Worm (Caenorhabditis elegans): ENCODE results near the gene vps-32.1.

vps-32.1 gene

ce11 chrII:6597507-6597906 is 8.0 kb downstream of the vps-32.1 start:
- TF ChIP-seq pax-1 (tag; optimal IDR thresholded peaks at IDR 0.05) (no peak), ztf-16 (tag; optimal IDR thresholded peaks at IDR 0.05) (no peak), pag-3 (tag; optimal IDR thresholded peaks at IDR 0.05; ENCODE audit: borderline replicate concordance) (no peak), fax-1 (tag; optimal IDR thresholded peaks at IDR 0.05) (no peak)

ce11 chrII:6598050-6598449 is 8.5 kb downstream of the vps-32.1 start, which contains the start of gene dnj-8:
dnj-8 (minus strand) TSS chrII:6598080.
- TF ChIP-seq nfya-1 (tag; optimal IDR thresholded peaks at IDR 0.05) (peak; percentile 41), dmd-4 (tag; optimal IDR thresholded peaks at IDR 0.05; ENCODE audit: borderline replicate concordance) (no peak), ceh-48 (tag; optimal IDR thresholded peaks at IDR 0.05) (peak; percentile 65), lin-11 (tag; optimal IDR thresholded peaks at IDR 0.05) (no peak)

- no peak for TF ChIP-seq gmeb-2 (tag; optimal IDR thresholded peaks at IDR 0.05)
- peak; percentile 34 for TF ChIP-seq nfya-1 (tag; optimal IDR thresholded peaks at IDR 0.05)
Measured at ce11 chrII:6600973-6601372, 11.5 kb downstream of the vps-32.1 start, which contains the start of gene vps-33.2. vps-33.2 (plus strand) TSS chrII:6601216.

- TF ChIP-seq unc-86 (tag; optimal IDR thresholded peaks at IDR 0.05) (no peak), hlh-6 (tag; optimal IDR thresholded peaks at IDR 0.05) (no peak), nhr-232 (tag; optimal IDR thresholded peaks at IDR 0.05) (no peak), fkh-6 (tag; optimal IDR thresholded peaks at IDR 0.05) (no peak), lin-11 (tag; optimal IDR thresholded peaks at IDR 0.05) (no peak), fkh-10 (GFP tag; optimal IDR thresholded peaks at IDR 0.05) (no peak), pha-4 (tag; optimal IDR thresholded peaks at IDR 0.05) (no peak), pax-1 (tag; optimal IDR thresholded peaks at IDR 0.05) (no peak), dve-1 (tag; optimal IDR thresholded peaks at IDR 0.05) (no peak), unc-42 (tag; optimal IDR thresholded peaks at IDR 0.05) (no peak), C08G9.2 (tag; optimal IDR thresholded peaks at IDR 0.05) (no peak)
Measured at ce11 chrII:6608626-6609025, 19.1 kb downstream of the vps-32.1 start.

ce11 chrII:6609315-6609842 is 19.9 kb downstream of the vps-32.1 start, which contains the start of gene epg-5:
epg-5 (minus strand) TSS chrII:6609365.
- peak; percentile 37 for TF ChIP-seq hlh-30 (tag; optimal IDR thresholded peaks at IDR 0.05; ENCODE audit: insufficient read depth)
- TF ChIP-seq ceh-48 (tag; optimal IDR thresholded peaks at IDR 0.05) = peak; percentile 38
- TF ChIP-seq che-1 (tag; optimal IDR thresholded peaks at IDR 0.05) = no peak

ce11 chrII:6610262-6610661 is 20.8 kb downstream of the vps-32.1 start:
- TF ChIP-seq F13H6.1 (tag; optimal IDR thresholded peaks at IDR 0.05) = no peak
- no peak for TF ChIP-seq pag-3 (tag; optimal IDR thresholded peaks at IDR 0.05; ENCODE audit: borderline replicate concordance)
- no peak for TF ChIP-seq ceh-24 (tag; optimal IDR thresholded peaks at IDR 0.05)
- no peak for TF ChIP-seq pax-1 (tag; optimal IDR thresholded peaks at IDR 0.05)

- TF ChIP-seq odd-2 (tag; optimal IDR thresholded peaks at IDR 0.05) (no peak), tbx-2 (tag; optimal IDR thresholded peaks at IDR 0.05) (no peak), elt-4 (tag; optimal IDR thresholded peaks at IDR 0.05) (no peak), sdc-2 (tag; optimal IDR thresholded peaks at IDR 0.05) (no peak), Y22D7AL.16 (tag; optimal IDR thresholded peaks at IDR 0.05) (no peak), ceh-24 (tag; optimal IDR thresholded peaks at IDR 0.05) (no peak), unc-42 (tag; optimal IDR thresholded peaks at IDR 0.05) (no peak)
Measured at ce11 chrII:6612544-6612943, 23.0 kb downstream of the vps-32.1 start.

ce11 chrII:6614500-6614899 is 25.0 kb downstream of the vps-32.1 start:
- TF ChIP-seq hlh-30 (tag; optimal IDR thresholded peaks at IDR 0.05; ENCODE audit: insufficient read depth) (no peak), che-1 (tag; optimal IDR thresholded peaks at IDR 0.05) (no peak), unc-86 (tag; optimal IDR thresholded peaks at IDR 0.05) (no peak), K02D7.2 (tag; optimal IDR thresholded peaks at IDR 0.05) (no peak), ceh-34 (tag; optimal IDR thresholded peaks at IDR 0.05) (no peak), sox-4 (tag; optimal IDR thresholded peaks at IDR 0.05) (no peak), syd-9 (tag; optimal IDR thresholded peaks at IDR 0.05) (no peak), elt-4 (tag; optimal IDR thresholded peaks at IDR 0.05) (no peak), F13H6.1 (tag; optimal IDR thresholded peaks at IDR 0.05) (no peak), Y22D7AL.16 (tag; optimal IDR thresholded peaks at IDR 0.05) (no peak), pat-9 (tag; optimal IDR thresholded peaks at IDR 0.05) (no peak), odd-2 (tag; optimal IDR thresholded peaks at IDR 0.05) (no peak), madf-2 (tag; optimal IDR thresholded peaks at IDR 0.05) (no peak), ttx-3 (tag; optimal IDR thresholded peaks at IDR 0.05) (no peak), ceh-19 (GFP tag; optimal IDR thresholded peaks at IDR 0.05) (no peak), ztf-16 (tag; optimal IDR thresholded peaks at IDR 0.05) (no peak)

Measured in whole organism, late embryonic.